Worm (Caenorhabditis elegans) whole organism, L1 larva: Measurements from ENCODE around the gene F54E12.2.

Experiments
- C04F5.9 ChIP-seq: sonication (generic microtip); optimal IDR thresholded peaks from 2 replicates; lab custom pipeline; 2016; ENCODE audit warnings: missing genetic modification characterization, missing compliant biosample characterization
- ceh-88 ChIP-seq: fragments of 200-800 bp; sonication (Bioruptor generic); IDR thresholded peaks from 2 replicates; pipeline ENCODE4 v1.3.6; 2022; ENCODE audit warnings: missing genetic modification characterization, missing compliant biosample characterization
- fos-1 ChIP-seq: fragments of 150-350 bp; optimal IDR thresholded peaks from 2 replicates; lab custom pipeline; 2014; ENCODE audit warnings: missing biosample characterization, missing genetic modification characterization
- irx-1 ChIP-seq: sonication (generic microtip); optimal IDR thresholded peaks from 2 replicates; lab custom pipeline; 2016; ENCODE audit warnings: missing genetic modification characterization, missing compliant biosample characterization
- lsy-2 ChIP-seq, 2 experiments: fragments of 150-350 bp; optimal IDR thresholded peaks; 2 replicates each; lab custom pipeline; 2014; ENCODE audit warnings: missing biosample characterization in 2 of 2, missing genetic modification characterization in 2 of 2
- nhr-20 ChIP-seq: sonication (generic microtip); optimal IDR thresholded peaks from 2 replicates; lab custom pipeline; 2016; ENCODE audit warnings: mild to moderate bottlenecking, missing genetic modification characterization, missing compliant biosample characterization
- nhr-237 ChIP-seq: fragments of 150-350 bp; optimal IDR thresholded peaks from 2 replicates; lab custom pipeline; 2014; ENCODE audit warnings: missing biosample characterization, missing genetic modification characterization
- nhr-28 ChIP-seq: fragments of 150-350 bp; optimal IDR thresholded peaks from 2 replicates; lab custom pipeline; 2014; ENCODE audit warnings: missing biosample characterization, missing genetic modification characterization
- nhr-71 ChIP-seq: sonication (generic microtip); optimal IDR thresholded peaks from 2 replicates; lab custom pipeline; 2016; ENCODE audit warnings: mild to moderate bottlenecking, missing genetic modification characterization, moderate library complexity, missing compliant biosample characterization
- nhr-77 ChIP-seq: fragments of 150-350 bp; optimal IDR thresholded peaks from 2 replicates; lab custom pipeline; 2014; ENCODE audit warnings: missing biosample characterization, missing genetic modification characterization
- pax-3 ChIP-seq: fragments of 200-800 bp; sonication (Bioruptor generic); optimal IDR thresholded peaks from 2 replicates; lab custom pipeline; 2018; ENCODE audit warnings: mild to moderate bottlenecking, missing genetic modification characterization, moderate library complexity, missing compliant biosample characterization
- zag-1 ChIP-seq: fragments of 150-350 bp; optimal IDR thresholded peaks from 2 replicates; lab custom pipeline; 2014; ENCODE audit warnings: missing biosample characterization, missing genetic modification characterization
- ztf-4 ChIP-seq: fragments of 150-350 bp; optimal IDR thresholded peaks from 2 replicates; lab custom pipeline; 2014; ENCODE audit warnings: missing biosample characterization, missing genetic modification characterization

DNA sequence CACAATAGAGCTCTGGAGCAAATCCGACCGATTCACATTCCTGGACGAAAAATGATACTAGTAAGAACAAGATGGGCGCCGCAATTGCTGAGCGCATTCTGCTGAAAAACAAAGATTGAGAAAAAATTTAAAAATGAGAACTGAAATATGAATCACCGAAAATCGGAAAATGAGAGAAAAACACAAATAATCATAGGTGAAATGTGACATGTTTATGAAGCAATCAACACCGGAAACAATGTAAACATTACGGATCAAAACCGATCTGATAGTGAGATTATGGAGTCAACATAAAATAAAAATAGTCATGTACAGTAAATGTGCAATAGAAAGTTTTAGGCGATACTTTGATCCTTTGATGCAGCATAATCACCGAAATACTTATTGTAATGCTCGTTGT, 23.1 kb downstream of the F54E12.2 start, which contains the start of gene dnj-2:
- TF ChIP-seq ztf-4 (tag; lab: Kevin White, UChicago) (no peak), fos-1 (tag; lab: Kevin White, UChicago) (no peak), nhr-71 (tag; lab: Kevin White, UChicago) (no peak), lsy-2 (tag; optimal IDR thresholded peaks at IDR 0.05; lab: Kevin White, UChicago) (no peak), C04F5.9 (tag; lab: Kevin White, UChicago) (no peak), irx-1 (tag; lab: Kevin White, UChicago) (no peak), ceh-88 (GFP tag; lab: Robert Waterston, UW) (no peak), nhr-28 (tag; lab: Kevin White, UChicago) (no peak), nhr-20 (no peak), zag-1 (tag; lab: Kevin White, UChicago) (no peak), pax-3 (tag; lab: Kevin White, UChicago) (no peak), nhr-77 (tag; lab: Kevin White, UChicago) (no peak), nhr-237 (tag; lab: Kevin White, UChicago) (no peak)
